Worm (Caenorhabditis elegans) whole organism, L3 larva: ENCODE measurements around the gene cyp-34A10.

Experiments used
- R02D3.7 ChIP-seq: fragments of 150-350 bp; optimal IDR thresholded peaks from 2 replicates; lab custom pipeline; 2014; ENCODE audit warnings: missing biosample characterization, missing genetic modification characterization
- aly-2 ChIP-seq: fragments of 150-350 bp; optimal IDR thresholded peaks from 2 replicates; lab custom pipeline; 2014; ENCODE audit warnings: missing biosample characterization, missing genetic modification characterization
- ama-1 ChIP-seq: fragments of 150-350 bp; optimal IDR thresholded peaks from 2 replicates; lab custom pipeline; 2018
- ceh-28 ChIP-seq: fragments of 150-350 bp; optimal IDR thresholded peaks from 2 replicates; lab custom pipeline; 2014; ENCODE audit warnings: missing biosample characterization, missing genetic modification reagents, missing genetic modification characterization
- ceh-82 ChIP-seq: fragments of 150-350 bp; optimal IDR thresholded peaks from 2 replicates; lab custom pipeline; 2014; ENCODE audit warnings: missing biosample characterization, missing genetic modification characterization
- ceh-9 ChIP-seq: sonication (generic microtip); optimal IDR thresholded peaks from 2 replicates; lab custom pipeline; 2018; ENCODE audit warnings: missing biosample characterization, missing genetic modification characterization
- daf-12 ChIP-seq: fragments of 150-350 bp; optimal IDR thresholded peaks from 2 replicates; lab custom pipeline; 2014; ENCODE audit warnings: missing biosample characterization, missing genetic modification reagents, missing genetic modification characterization
- egl-5 ChIP-seq: fragments of 150-350 bp; optimal IDR thresholded peaks from 2 replicates; lab custom pipeline; 2017; ENCODE audit warnings: missing biosample characterization, missing genetic modification reagents, missing genetic modification characterization, inconsistent platforms
- elt-1 ChIP-seq: fragments of 150-350 bp; optimal IDR thresholded peaks from 2 replicates; lab custom pipeline; 2014; ENCODE audit warnings: missing biosample characterization, missing genetic modification characterization
- elt-2 ChIP-seq: sonication (generic microtip); optimal IDR thresholded peaks from 2 replicates; lab custom pipeline; 2016; ENCODE audit warnings: missing genetic modification reagents, mild to moderate bottlenecking, missing genetic modification characterization, missing compliant biosample characterization
- eor-1 ChIP-seq, 2 experiments: fragments of 150-350 bp; optimal IDR thresholded peaks; 2 replicates each; lab custom pipeline; 2014 to 2018; ENCODE audit warnings: missing biosample characterization in 2 of 2, missing genetic modification characterization in 2 of 2
- fkh-2 ChIP-seq: fragments of 150-350 bp; optimal IDR thresholded peaks from 2 replicates; lab custom pipeline; 2014; ENCODE audit warnings: missing biosample characterization, missing genetic modification reagents, missing genetic modification characterization
- fos-1 ChIP-seq: fragments of 150-350 bp; optimal IDR thresholded peaks from 2 replicates; lab custom pipeline; 2014; ENCODE audit warnings: missing biosample characterization, missing genetic modification characterization
- hmg-11 ChIP-seq: sonication (generic microtip); optimal IDR thresholded peaks from 2 replicates; lab custom pipeline; 2016; ENCODE audit warnings: missing genetic modification characterization, missing compliant biosample characterization
- jun-1 ChIP-seq: fragments of 150-350 bp; optimal IDR thresholded peaks from 2 replicates; lab custom pipeline; 2014; ENCODE audit warnings: missing biosample characterization, missing genetic modification reagents, missing genetic modification characterization
- lin-15B ChIP-seq: fragments of 150-350 bp; optimal IDR thresholded peaks from 2 replicates; lab custom pipeline; 2014; ENCODE audit warnings: missing biosample characterization, missing genetic modification characterization
- lsy-12 ChIP-seq: sonication (generic microtip); optimal IDR thresholded peaks from 2 replicates; lab custom pipeline; 2016; ENCODE audit warnings: mild to moderate bottlenecking, missing genetic modification characterization, missing compliant biosample characterization
- mdl-1 ChIP-seq: fragments of 150-350 bp; optimal IDR thresholded peaks from 2 replicates; lab custom pipeline; 2014; ENCODE audit warnings: missing biosample characterization, missing genetic modification characterization
- nfya-1 ChIP-seq: sonication (generic microtip); optimal IDR thresholded peaks from 2 replicates; lab custom pipeline; 2017; ENCODE audit warnings: missing genetic modification characterization, mild to moderate bottlenecking, missing compliant biosample characterization, antibody characterized with exemption, moderate library complexity; ENCODE audit not compliant: insufficient read depth
- nhr-11 ChIP-seq: fragments of 150-350 bp; optimal IDR thresholded peaks from 2 replicates; lab custom pipeline; 2014; ENCODE audit warnings: missing biosample characterization, missing genetic modification characterization
- nhr-12 ChIP-seq: fragments of 150-350 bp; optimal IDR thresholded peaks from 2 replicates; lab custom pipeline; 2014; ENCODE audit warnings: missing biosample characterization, missing genetic modification characterization
- nhr-237 ChIP-seq: fragments of 150-350 bp; optimal IDR thresholded peaks from 2 replicates; lab custom pipeline; 2014; ENCODE audit warnings: missing biosample characterization, missing genetic modification characterization
- nhr-28 ChIP-seq: fragments of 150-350 bp; optimal IDR thresholded peaks from 2 replicates; lab custom pipeline; 2014; ENCODE audit warnings: missing biosample characterization, missing genetic modification characterization
- nhr-67 ChIP-seq: fragments of 150-350 bp; optimal IDR thresholded peaks from 2 replicates; lab custom pipeline; 2014; ENCODE audit warnings: missing biosample characterization, missing genetic modification characterization
- nhr-76 ChIP-seq: fragments of 150-350 bp; sonication (generic microtip); optimal IDR thresholded peaks from 5 replicates; lab custom pipeline; 2014; ENCODE audit warnings: missing biosample characterization, missing genetic modification characterization
- nhr-77 ChIP-seq: fragments of 150-350 bp; optimal IDR thresholded peaks from 2 replicates; lab custom pipeline; 2014; ENCODE audit warnings: missing biosample characterization, missing genetic modification characterization
- pqm-1 ChIP-seq: fragments of 150-350 bp; optimal IDR thresholded peaks from 2 replicates; lab custom pipeline; 2017; ENCODE audit warnings: missing biosample characterization, missing genetic modification characterization, inconsistent platforms
- skn-1 ChIP-seq: fragments of 150-350 bp; optimal IDR thresholded peaks from 2 replicates; lab custom pipeline; 2014; ENCODE audit warnings: missing biosample characterization, missing genetic modification characterization
- snpc-4 ChIP-seq: fragments of 150-350 bp; optimal IDR thresholded peaks from 2 replicates; lab custom pipeline; 2014; ENCODE audit warnings: missing biosample characterization, missing genetic modification characterization
- unc-39 ChIP-seq: sonication (generic microtip); optimal IDR thresholded peaks from 4 replicates; lab custom pipeline; 2017; ENCODE audit warnings: missing biosample characterization, missing genetic modification characterization
- unc-62 ChIP-seq: fragments of 150-350 bp; sonication (generic microtip); optimal IDR thresholded peaks from 4 replicates; lab custom pipeline; 2014; ENCODE audit warnings: missing biosample characterization, missing genetic modification reagents, missing genetic modification characterization
- zag-1 ChIP-seq: fragments of 150-350 bp; optimal IDR thresholded peaks from 2 replicates; lab custom pipeline; 2014; ENCODE audit warnings: missing biosample characterization, missing genetic modification characterization
- ztf-11 ChIP-seq: fragments of 150-350 bp; optimal IDR thresholded peaks from 2 replicates; lab custom pipeline; 2014; ENCODE audit warnings: missing biosample characterization, missing genetic modification characterization
- ztf-4 ChIP-seq: fragments of 150-350 bp; optimal IDR thresholded peaks from 2 replicates; lab custom pipeline; 2014; ENCODE audit warnings: missing biosample characterization, missing genetic modification characterization

cyp-34A10 gene

DNA sequence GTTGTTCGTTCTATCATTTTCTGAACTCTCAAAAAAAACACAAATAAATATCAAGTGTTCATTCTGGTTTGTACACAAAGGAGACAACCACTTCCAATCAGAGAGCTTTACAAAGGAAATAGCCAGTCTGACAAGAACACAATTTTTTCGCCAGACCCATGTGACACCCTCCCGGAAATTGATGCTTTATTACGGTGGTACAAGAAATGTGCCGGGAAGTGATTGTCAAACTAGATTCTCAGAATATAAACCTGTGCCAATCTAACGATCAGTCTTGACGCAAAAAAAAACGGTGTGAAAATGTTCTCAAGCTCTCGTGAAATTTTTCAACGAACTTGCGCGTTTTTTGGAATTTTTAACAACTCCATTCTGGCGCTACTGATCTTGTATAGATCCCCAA, 19.1 kb downstream of the cyp-34A10 start, which contains the start of gene str-247:
str-247 (plus strand) TSS at position 301 of the 400 bp plus-strand sequence.
- no peak for TF ChIP-seq ceh-82 (tag; lab: Kevin White, UChicago)
- TF ChIP-seq jun-1 = no peak

DNA sequence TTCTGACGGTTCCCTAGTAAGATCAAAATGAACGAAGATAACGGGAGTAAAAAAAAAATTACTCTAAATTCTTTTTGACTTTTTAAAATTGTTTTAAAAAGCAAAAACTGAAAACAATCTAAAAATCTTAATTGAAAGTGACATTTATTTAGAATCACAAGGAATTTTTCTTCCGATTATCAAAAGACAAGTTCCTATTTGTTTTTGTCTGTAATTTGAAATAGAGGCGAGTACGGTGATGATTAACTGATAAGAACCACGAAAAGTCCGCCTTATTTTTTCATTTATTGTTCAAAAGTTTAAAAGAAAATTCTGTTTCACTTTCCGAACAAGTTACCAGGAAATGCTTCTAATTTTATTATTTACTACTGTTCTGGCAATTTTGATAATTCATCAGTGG, 23.1 kb downstream of the cyp-34A10 start, which contains the start of gene dach-1:
dach-1 (plus strand) TSS at position 301 of the 400 bp plus-strand sequence.
- TF ChIP-seq lin-15B (tag; lab: Kevin White, UChicago) = no peak
- TF ChIP-seq R02D3.7 (tag; lab: Kevin White, UChicago) = no peak
- TF ChIP-seq ama-1 (lab: Kevin White, UChicago) = no peak
- no peak for TF ChIP-seq ztf-4
- no peak for TF ChIP-seq mdl-1 (tag; lab: Kevin White, UChicago)
- no peak for TF ChIP-seq unc-39
- no peak for TF ChIP-seq ceh-28 (tag; lab: Kevin White, UChicago)
- no peak for TF ChIP-seq nhr-12 (tag; lab: Kevin White, UChicago)
- TF ChIP-seq nhr-77 (tag; lab: Kevin White, UChicago) = no peak
- no peak for TF ChIP-seq zag-1
- no peak for TF ChIP-seq elt-2 (tag; lab: Kevin White, UChicago)

DNA sequence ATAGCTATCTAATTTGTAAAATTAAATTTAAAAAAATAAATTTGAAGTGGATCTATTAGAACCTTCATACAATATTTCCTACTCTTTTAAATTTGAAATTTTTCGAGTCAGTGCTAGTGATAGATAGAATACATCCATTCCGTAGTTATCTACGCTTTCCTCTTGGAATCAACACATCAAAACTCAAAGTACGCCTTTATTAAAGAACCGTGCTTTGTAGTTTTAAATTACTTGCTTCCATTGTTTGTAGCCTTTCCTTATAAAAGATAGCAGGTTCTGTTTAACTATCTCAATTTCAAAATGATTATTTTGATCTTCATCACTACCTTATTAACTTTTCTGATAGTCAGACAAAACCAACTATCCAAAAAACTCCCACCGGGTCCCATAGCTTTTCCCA, 27.7 kb downstream of the cyp-34A10 start, which contains the start of gene cyp-35B3:
cyp-35B3 (plus strand) TSS at position 301 of the 400 bp plus-strand sequence.
- TF ChIP-seq ztf-4 = no peak
- TF ChIP-seq snpc-4 (tag; lab: Kevin White, UChicago) = no peak
- TF ChIP-seq daf-12 (tag; lab: Kevin White, UChicago) = no peak
- no peak for TF ChIP-seq ceh-9 (tag; lab: Kevin White, UChicago)
- no peak for TF ChIP-seq nhr-11 (tag; lab: Kevin White, UChicago)
- TF ChIP-seq nhr-28 (tag; lab: Kevin White, UChicago) = no peak
- no peak for TF ChIP-seq fkh-2 (tag; lab: Kevin White, UChicago)
- TF ChIP-seq pqm-1 (tag; lab: Kevin White, UChicago) = no peak
- no peak for TF ChIP-seq elt-2 (tag; lab: Kevin White, UChicago)
- TF ChIP-seq hmg-11 (tag; lab: Kevin White, UChicago) = no peak
- TF ChIP-seq egl-5 (tag; lab: Kevin White, UChicago) = no peak

DNA sequence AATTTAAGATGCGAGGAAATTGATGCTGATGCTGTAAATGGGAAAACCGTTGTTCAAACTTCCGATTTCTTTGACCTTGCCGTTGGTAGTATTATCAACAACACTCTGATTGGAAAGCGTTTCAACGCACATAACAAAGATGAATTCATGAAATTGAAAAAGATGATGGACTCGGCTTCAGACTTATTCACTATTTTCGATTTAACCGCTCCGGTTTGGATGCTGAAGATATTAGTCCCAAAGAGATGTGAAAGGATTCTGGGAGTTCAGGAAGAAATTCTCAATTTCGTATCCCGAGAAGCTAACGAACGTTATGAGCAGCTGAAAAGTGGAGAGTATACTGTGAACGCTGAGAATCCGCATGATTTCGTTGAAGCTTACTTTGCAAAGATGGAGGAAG, 29.4 kb downstream of the cyp-34A10 start:
- TF ChIP-seq daf-12 (tag; lab: Kevin White, UChicago) (no peak), nhr-12 (tag; lab: Kevin White, UChicago) (no peak), lsy-12 (no peak), R02D3.7 (tag; lab: Kevin White, UChicago) (no peak), unc-39 (no peak), nhr-237 (tag; lab: Kevin White, UChicago) (no peak), ztf-11 (no peak), eor-1 (tag; optimal IDR thresholded peaks at IDR 0.05; lab: Kevin White, UChicago) (no peak), unc-62 (GFP tag; lab: Kevin White, UChicago) (no peak), aly-2 (tag; lab: Kevin White, UChicago) (no peak), ztf-4 (no peak), skn-1 (tag; lab: Kevin White, UChicago) (no peak), nhr-77 (tag; lab: Kevin White, UChicago) (no peak), jun-1 (no peak), nhr-28 (tag; lab: Kevin White, UChicago) (no peak), nfya-1 (tag; lab: Kevin White, UChicago) (no peak)

DNA sequence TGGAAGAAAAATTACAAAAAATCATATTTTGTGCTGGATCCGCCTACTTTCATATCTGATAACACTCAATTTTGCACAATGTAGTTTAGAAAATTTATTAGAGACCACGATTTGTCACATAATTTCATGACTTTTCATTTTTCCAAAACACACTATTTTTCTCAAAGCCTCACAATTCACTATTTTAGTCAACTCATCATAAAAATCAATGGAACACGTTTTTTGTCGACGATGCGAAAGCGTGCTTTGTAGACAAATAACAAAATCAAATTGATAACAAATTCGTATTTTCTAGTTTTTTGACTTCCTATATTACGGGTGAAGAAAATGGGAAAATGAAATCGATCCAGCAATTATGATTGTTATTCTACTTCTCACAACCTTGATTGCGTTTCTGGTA, 30.9 kb downstream of the cyp-34A10 start, which contains the start of gene cyp-35B2:
cyp-35B2 (plus strand) TSS at position 301 of the 400 bp plus-strand sequence.
- TF ChIP-seq nhr-76 (no peak), elt-1 (tag; lab: Kevin White, UChicago) (no peak), nhr-11 (tag; lab: Kevin White, UChicago) (no peak), nhr-237 (tag; lab: Kevin White, UChicago) (no peak), nhr-28 (tag; lab: Kevin White, UChicago) (no peak), nhr-67 (tag; lab: Kevin White, UChicago) (no peak), mdl-1 (tag; lab: Kevin White, UChicago) (no peak), ceh-82 (tag; lab: Kevin White, UChicago) (no peak), elt-2 (tag; lab: Kevin White, UChicago) (no peak), snpc-4 (tag; lab: Kevin White, UChicago) (no peak), ceh-9 (tag; lab: Kevin White, UChicago) (no peak), pqm-1 (tag; lab: Kevin White, UChicago) (no peak), ztf-4 (no peak), fos-1 (tag; lab: Kevin White, UChicago) (no peak)
